Worm (Caenorhabditis elegans) whole organism, L3 larva: Measurements from ENCODE around the gene snf-11.

Experiments
- egl-27 ChIP-seq: sonication (generic microtip); optimal IDR thresholded peaks from 4 replicates; lab custom pipeline; 2017; ENCODE audit warnings: missing biosample characterization, missing genetic modification reagents, missing genetic modification characterization
- eor-1 ChIP-seq, 2 experiments: fragments of 150-350 bp; optimal IDR thresholded peaks; 2 replicates each; lab custom pipeline; 2014 to 2018; ENCODE audit warnings: missing biosample characterization in 2 of 2, missing genetic modification characterization in 2 of 2
- fkh-10 ChIP-seq: sonication (generic microtip); optimal IDR thresholded peaks from 2 replicates; lab custom pipeline; 2017; ENCODE audit warnings: missing biosample characterization, missing genetic modification reagents, missing genetic modification characterization
- lin-39 ChIP-seq: fragments of 150-350 bp; optimal IDR thresholded peaks from 2 replicates; lab custom pipeline; 2018; ENCODE audit warnings: missing biosample characterization, missing genetic modification reagents, missing genetic modification characterization
- lsy-12 ChIP-seq: sonication (generic microtip); optimal IDR thresholded peaks from 2 replicates; lab custom pipeline; 2016; ENCODE audit warnings: mild to moderate bottlenecking, missing genetic modification characterization, missing compliant biosample characterization
- nhr-28 ChIP-seq: fragments of 150-350 bp; optimal IDR thresholded peaks from 2 replicates; lab custom pipeline; 2014; ENCODE audit warnings: missing biosample characterization, missing genetic modification characterization
- nhr-76 ChIP-seq: fragments of 150-350 bp; sonication (generic microtip); optimal IDR thresholded peaks from 5 replicates; lab custom pipeline; 2014; ENCODE audit warnings: missing biosample characterization, missing genetic modification characterization
- pha-4 ChIP-seq: fragments of 150-350 bp; optimal IDR thresholded peaks from 2 replicates; lab custom pipeline; 2014; ENCODE audit warnings: missing biosample characterization, missing genetic modification reagents, missing genetic modification characterization
- pqm-1 ChIP-seq: fragments of 150-350 bp; optimal IDR thresholded peaks from 2 replicates; lab custom pipeline; 2017; ENCODE audit warnings: missing biosample characterization, missing genetic modification characterization, inconsistent platforms
- snpc-4 ChIP-seq: fragments of 150-350 bp; optimal IDR thresholded peaks from 2 replicates; lab custom pipeline; 2014; ENCODE audit warnings: missing biosample characterization, missing genetic modification characterization
- ztf-11 ChIP-seq: fragments of 150-350 bp; optimal IDR thresholded peaks from 2 replicates; lab custom pipeline; 2014; ENCODE audit warnings: missing biosample characterization, missing genetic modification characterization

DNA sequence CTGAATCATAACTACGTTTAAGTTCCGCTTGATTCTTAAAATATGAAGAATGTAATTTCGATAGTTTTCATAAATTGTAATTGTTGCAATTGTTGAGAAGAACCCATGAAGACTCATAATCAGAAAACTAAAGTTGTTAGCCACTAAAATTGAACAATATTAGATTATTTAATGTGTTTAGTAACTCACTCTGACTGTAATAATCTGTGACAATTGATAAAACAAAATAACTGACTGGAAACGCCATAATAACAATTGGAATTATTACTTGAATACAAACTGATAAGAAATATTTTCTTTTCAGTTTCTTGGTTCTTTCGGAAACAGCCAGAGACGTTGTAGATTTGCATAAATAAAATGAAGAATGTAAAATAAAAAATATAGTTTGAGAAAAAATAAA lies 8.8 kb downstream of the snf-11 start:
- TF ChIP-seq fkh-10 (GFP tag; lab: Kevin White, UChicago) (no peak), ztf-11 (tag; lab: Kevin White, UChicago) (no peak), lsy-12 (tag; lab: Kevin White, UChicago) (no peak), egl-27 (tag; lab: Kevin White, UChicago) (no peak), lin-39 (tag; lab: Kevin White, UChicago) (no peak), nhr-28 (tag; lab: Kevin White, UChicago) (no peak), eor-1 (tag; optimal IDR thresholded peaks at IDR 0.05; lab: Kevin White, UChicago) (no peak), pqm-1 (tag; lab: Kevin White, UChicago) (no peak), pha-4 (tag; lab: Kevin White, UChicago) (no peak), nhr-76 (no peak), snpc-4 (no peak)
